Worm (Caenorhabditis elegans) whole organism, L2 larva: ENCODE results near the gene F22F1.2.

Experiments used
- elt-3 ChIP-seq: sonication (generic microtip); optimal IDR thresholded peaks from 2 replicates; lab custom pipeline; 2017; ENCODE audit warnings: missing biosample characterization, missing genetic modification characterization
- mdl-1 ChIP-seq, 2 experiments: fragments of 150-350 bp in 1 of 2; sonication (generic microtip) in 1 of 2; optimal IDR thresholded peaks; 2 replicates each; lab custom pipeline; 2017; ENCODE audit warnings: missing biosample characterization in 2 of 2, missing genetic modification characterization in 2 of 2
- ztf-4 ChIP-seq: fragments of 150-350 bp; optimal IDR thresholded peaks from 2 replicates; lab custom pipeline; 2014; ENCODE audit warnings: missing biosample characterization, missing genetic modification characterization

- no peak for TF ChIP-seq elt-3
- no peak for TF ChIP-seq ztf-4 (tag; lab: Kevin White, UChicago)
- no peak for TF ChIP-seq mdl-1 (tag; optimal IDR thresholded peaks at IDR 0.05; lab: Kevin White, UChicago)
Measured at ce11 chrX:8160016-8160415, 9.5 kb upstream of the F22F1.2 start.
